Fruit fly (Drosophila melanogaster) whole organism, pupa: Measurements from ENCODE around the gene CG17141.

Experiments
- CG13204 ChIP-seq: fragments of 200-800 bp; sonication (Bioruptor generic); optimal IDR thresholded peaks from 2 replicates; lab custom pipeline; 2018; ENCODE audit warnings: missing biosample characterization, mild to moderate bottlenecking, missing genetic modification characterization, moderate library complexity
- CG15710 ChIP-seq: fragments of 200-800 bp; sonication (Bioruptor generic); optimal IDR thresholded peaks from 2 replicates; lab custom pipeline; 2018; ENCODE audit warnings: missing biosample characterization, mild to moderate bottlenecking, missing genetic modification characterization, moderate library complexity
- CG34367 ChIP-seq: fragments of 200-800 bp; sonication (Bioruptor generic); optimal IDR thresholded peaks from 2 replicates; lab custom pipeline; 2018; ENCODE audit warnings: missing biosample characterization, mild to moderate bottlenecking, missing genetic modification characterization
- CG8159 ChIP-seq: fragments of 200-800 bp; sonication (Bioruptor generic); optimal IDR thresholded peaks from 3 replicates; lab custom pipeline; 2018; ENCODE audit warnings: missing biosample characterization, mild to moderate bottlenecking, missing genetic modification characterization, moderate library complexity
- CG9948 ChIP-seq: fragments of 200-800 bp; sonication (Bioruptor generic); optimal IDR thresholded peaks from 2 replicates; lab custom pipeline; 2018; ENCODE audit warnings: missing biosample characterization, mild to moderate bottlenecking, missing genetic modification characterization, moderate library complexity
- D1 ChIP-seq: fragments of 200-800 bp; sonication (Bioruptor generic); optimal IDR thresholded peaks from 2 replicates; lab custom pipeline; 2018; ENCODE audit warnings: missing biosample characterization, mild to moderate bottlenecking, missing genetic modification characterization, moderate library complexity
- EcR ChIP-seq: fragments of 200-800 bp; sonication (Bioruptor generic); optimal IDR thresholded peaks from 3 replicates; lab custom pipeline; 2019; ENCODE audit warnings: missing biosample characterization, missing genetic modification characterization, mild to moderate bottlenecking, moderate library complexity, missing genetic modification reagents
- Ets98B ChIP-seq: fragments of 200-800 bp; sonication (Bioruptor generic); IDR thresholded peaks from 2 replicates; pipeline ENCODE4 v1.3.6; 2022; ENCODE audit warnings: missing biosample characterization, missing genetic modification characterization
- Pif1A ChIP-seq: fragments of 200-800 bp; sonication (Bioruptor generic); optimal IDR thresholded peaks from 3 replicates; lab custom pipeline; 2016; ENCODE audit warnings: missing biosample characterization, missing genetic modification characterization
- Snoo ChIP-seq: fragments of 200-800 bp; sonication (Bioruptor generic); optimal IDR thresholded peaks from 3 replicates; lab custom pipeline; 2017; ENCODE audit warnings: missing biosample characterization, mild to moderate bottlenecking, missing genetic modification characterization, inconsistent platforms
- rn ChIP-seq: fragments of 200-800 bp; sonication (Bioruptor generic); IDR thresholded peaks from 2 replicates; pipeline ENCODE4 v1.3.6; 2022; ENCODE audit warnings: missing biosample characterization, missing genetic modification characterization

DNA sequence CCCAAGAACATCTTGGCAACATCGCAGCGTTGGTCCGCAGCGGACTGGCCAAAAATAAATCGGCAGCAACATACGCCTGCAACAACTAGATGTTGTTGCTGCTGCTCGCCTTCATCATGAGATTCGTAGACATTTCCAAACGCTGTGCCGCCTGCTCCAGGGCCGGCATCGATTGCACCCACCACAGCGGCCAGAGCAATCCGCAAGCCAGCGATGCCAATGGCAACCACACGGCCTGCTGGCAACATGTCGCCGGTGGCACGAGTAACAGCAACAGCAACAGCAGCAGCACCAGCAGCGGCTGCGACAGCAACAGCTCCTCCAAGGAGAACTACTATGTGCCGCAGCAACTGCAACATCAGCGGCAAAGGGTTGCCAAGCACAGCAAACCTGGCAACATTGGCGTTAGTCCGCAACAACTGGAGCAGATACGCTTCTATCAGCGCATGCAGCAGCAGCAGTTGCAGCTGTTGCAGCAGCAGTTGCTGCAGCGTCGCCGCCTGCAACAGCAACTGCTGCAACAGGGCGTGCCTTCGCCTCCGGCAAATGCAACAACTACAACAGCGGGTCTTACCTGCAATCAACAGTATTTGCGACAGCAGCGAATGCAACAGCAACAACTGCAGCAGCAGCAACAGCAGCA is 37.4 kb upstream of the CG17141 start:
- TF ChIP-seq CG13204 (GFP tag; lab: Kevin White, UChicago) (no peak), EcR (GFP tag; lab: Kevin White, UChicago) (no peak), Pif1A (GFP tag; lab: Kevin White, UChicago) (no peak), rn (GFP tag; lab: Robert Waterston, UW) (no peak), CG34367 (no peak), Ets98B (GFP tag; lab: Robert Waterston, UW) (no peak), D1 (tag; lab: Kevin White, UChicago) (no peak), CG8159 (tag; lab: Kevin White, UChicago) (no peak), CG9948 (tag; lab: Kevin White, UChicago) (no peak), CG15710 (tag; lab: Kevin White, UChicago) (no peak), Snoo (tag; lab: Kevin White, UChicago) (no peak)
